Worm (Caenorhabditis elegans) whole organism, L1 larva: ENCODE data around the gene jmjd-1.2.

Experiments
- C16A3.4 ChIP-seq: fragments of 150-350 bp; optimal IDR thresholded peaks from 2 replicates; lab custom pipeline; 2014; ENCODE audit warnings: missing biosample characterization, missing genetic modification characterization
- dpl-1 ChIP-seq, 3 experiments: fragments of 150-350 bp in 2 of 3; sonication (generic microtip) in 1 of 3; optimal IDR thresholded peaks; 2 replicates each; lab custom pipeline; 2014 to 2017; ENCODE audit warnings: missing biosample characterization in 3 of 3, missing genetic modification characterization in 3 of 3, missing genetic modification reagents in 3 of 3
- elt-3 ChIP-seq, 6 experiments: fragments of 150-350 bp in 1 of 6; sonication (generic microtip); optimal IDR thresholded peaks; 2 replicates each; lab custom pipeline; 2017 to 2018; ENCODE audit warnings: missing biosample characterization in 6 of 6, missing genetic modification characterization in 6 of 6, inconsistent platforms in 1 of 6
- fkh-10 ChIP-seq: sonication (generic microtip); optimal IDR thresholded peaks from 2 replicates; lab custom pipeline; 2017; ENCODE audit warnings: missing biosample characterization, missing genetic modification reagents, missing genetic modification characterization
- lin-15B ChIP-seq: fragments of 150-350 bp; sonication (generic microtip); optimal IDR thresholded peaks from 3 replicates; lab custom pipeline; 2014; ENCODE audit warnings: missing biosample characterization, missing genetic modification characterization
- lsy-2 ChIP-seq, 2 experiments: fragments of 150-350 bp; optimal IDR thresholded peaks; 2 replicates each; lab custom pipeline; 2014; ENCODE audit warnings: missing biosample characterization in 2 of 2, missing genetic modification characterization in 2 of 2
- mef-2 ChIP-seq: fragments of 150-350 bp; optimal IDR thresholded peaks from 2 replicates; lab custom pipeline; 2014; ENCODE audit warnings: missing biosample characterization, missing genetic modification characterization
- pag-3 ChIP-seq: sonication (generic microtip); optimal IDR thresholded peaks from 2 replicates; lab custom pipeline; 2017; ENCODE audit warnings: missing genetic modification characterization, mild to moderate bottlenecking, missing compliant biosample characterization, antibody characterized with exemption, borderline replicate concordance; ENCODE audit not compliant: insufficient read depth
- pqm-1 ChIP-seq: sonication (generic microtip); optimal IDR thresholded peaks from 3 replicates; lab custom pipeline; 2017; ENCODE audit warnings: missing biosample characterization, missing genetic modification characterization
- skn-1 ChIP-seq: fragments of 150-350 bp; optimal IDR thresholded peaks from 2 replicates; lab custom pipeline; 2014; ENCODE audit warnings: missing biosample characterization, missing genetic modification characterization
- snpc-4 ChIP-seq: fragments of 150-350 bp; optimal IDR thresholded peaks from 2 replicates; lab custom pipeline; 2014; ENCODE audit warnings: missing biosample characterization, missing genetic modification characterization
- tbx-2 ChIP-seq: sonication (generic microtip); optimal IDR thresholded peaks from 2 replicates; lab custom pipeline; 2016; ENCODE audit warnings: missing genetic modification characterization, missing compliant biosample characterization
- unc-62 ChIP-seq: fragments of 150-350 bp; optimal IDR thresholded peaks from 2 replicates; lab custom pipeline; 2014; ENCODE audit warnings: missing biosample characterization, missing genetic modification reagents, missing genetic modification characterization
- zag-1 ChIP-seq: fragments of 150-350 bp; optimal IDR thresholded peaks from 2 replicates; lab custom pipeline; 2014; ENCODE audit warnings: missing biosample characterization, missing genetic modification characterization

ce11 chrIV:4667383-4667782 lies 6.6 kb downstream of the jmjd-1.2 start:
- TF ChIP-seq zag-1 (tag; lab: Kevin White, UChicago) (no peak), elt-3 (tag; optimal IDR thresholded peaks at IDR 0.05; lab: Kevin White, UChicago) (no peak), pag-3 (no peak), dpl-1 (GFP tag; optimal IDR thresholded peaks at IDR 0.05; lab: Kevin White, UChicago) (no peak), mef-2 (tag; lab: Kevin White, UChicago) (no peak), skn-1 (tag; lab: Kevin White, UChicago) (no peak), fkh-10 (no peak), pqm-1 (tag; lab: Kevin White, UChicago) (no peak), lsy-2 (tag; optimal IDR thresholded peaks at IDR 0.05; lab: Kevin White, UChicago) (no peak), tbx-2 (tag; lab: Kevin White, UChicago) (no peak), snpc-4 (tag; lab: Kevin White, UChicago) (no peak), unc-62 (GFP tag; lab: Kevin White, UChicago) (no peak), C16A3.4 (tag; lab: Kevin White, UChicago) (no peak), lin-15B (no peak)
